Worm (Caenorhabditis elegans) whole organism, L3 larva: ENCODE results near the gene fah-1.

ENCODE experiments used
- R02D3.7 ChIP-seq: fragments of 150-350 bp; optimal IDR thresholded peaks from 2 replicates; lab custom pipeline; 2014; ENCODE audit warnings: missing biosample characterization, missing genetic modification characterization
- ZK546.5 ChIP-seq: sonication (generic microtip); optimal IDR thresholded peaks from 2 replicates; lab custom pipeline; 2017; ENCODE audit warnings: missing biosample characterization, missing genetic modification characterization
- lin-39 ChIP-seq: fragments of 150-350 bp; optimal IDR thresholded peaks from 2 replicates; lab custom pipeline; 2018; ENCODE audit warnings: missing biosample characterization, missing genetic modification reagents, missing genetic modification characterization
- nfya-1 ChIP-seq: sonication (generic microtip); optimal IDR thresholded peaks from 2 replicates; lab custom pipeline; 2017; ENCODE audit warnings: missing genetic modification characterization, mild to moderate bottlenecking, missing compliant biosample characterization, antibody characterized with exemption, moderate library complexity; ENCODE audit not compliant: insufficient read depth
- nhr-67 ChIP-seq: fragments of 150-350 bp; optimal IDR thresholded peaks from 2 replicates; lab custom pipeline; 2014; ENCODE audit warnings: missing biosample characterization, missing genetic modification characterization
- nhr-76 ChIP-seq: fragments of 150-350 bp; sonication (generic microtip); optimal IDR thresholded peaks from 5 replicates; lab custom pipeline; 2014; ENCODE audit warnings: missing biosample characterization, missing genetic modification characterization
- pha-4 ChIP-seq: fragments of 150-350 bp; optimal IDR thresholded peaks from 2 replicates; lab custom pipeline; 2014; ENCODE audit warnings: missing biosample characterization, missing genetic modification reagents, missing genetic modification characterization

Gene fah-1

DNA sequence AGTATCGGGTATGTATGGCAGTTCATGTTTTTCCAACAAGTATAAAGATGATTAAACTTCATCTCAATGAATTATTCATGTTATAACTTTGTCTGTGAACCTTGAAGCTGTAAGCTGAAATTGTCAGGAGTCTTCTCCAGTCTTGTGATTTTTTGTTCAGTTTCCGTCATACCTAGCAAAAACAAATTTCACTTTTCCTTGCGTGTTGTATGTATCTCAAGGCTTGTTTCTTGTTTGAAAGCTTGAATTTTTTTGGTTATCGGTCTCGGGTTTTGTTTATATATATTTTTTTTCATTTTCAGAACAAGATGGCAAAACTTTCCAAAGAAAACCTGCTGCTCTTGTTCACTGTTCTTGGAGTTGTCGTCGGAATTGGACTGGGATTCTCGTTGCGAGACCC is 45.6 kb downstream of the fah-1 start, which contains the start of gene glt-4:
TSS of gene glt-4 (plus strand) at position 301 of the 400 bp plus-strand sequence.
- TF ChIP-seq nhr-76 (tag; lab: Kevin White, UChicago) (no peak), ZK546.5 (tag; lab: Kevin White, UChicago) (no peak), lin-39 (no peak), nhr-67 (no peak), pha-4 (tag; lab: Kevin White, UChicago) (no peak)

DNA sequence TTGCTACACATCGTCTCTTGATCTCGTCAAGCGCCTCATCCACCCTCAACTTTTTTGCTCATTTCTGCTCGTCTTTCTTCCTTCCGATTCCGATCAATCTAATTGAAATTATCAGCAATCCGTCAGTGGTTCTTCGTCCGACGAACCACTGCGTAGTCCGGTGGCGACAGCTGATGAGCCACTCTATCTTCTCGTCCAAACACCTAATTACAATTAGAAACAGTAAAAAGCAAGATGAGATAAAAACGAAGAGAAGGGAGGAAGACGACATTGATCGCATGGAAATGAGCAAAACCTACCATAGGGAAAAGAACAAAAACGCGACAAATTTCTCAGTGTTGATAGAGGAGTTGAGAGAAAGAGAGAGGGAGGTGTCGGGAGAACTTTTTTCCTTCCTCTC is 49.3 kb downstream of the fah-1 start:
- TF ChIP-seq nfya-1 (tag; lab: Kevin White, UChicago) (peak; percentile 10), R02D3.7 (no peak)
